Fruit fly (Drosophila melanogaster): ENCODE measurements around the gene CG14658.
A peak's percentile ranks its signal among the peaks of the same experiment; 100 is the strongest.

Gene CG14658

DNA sequence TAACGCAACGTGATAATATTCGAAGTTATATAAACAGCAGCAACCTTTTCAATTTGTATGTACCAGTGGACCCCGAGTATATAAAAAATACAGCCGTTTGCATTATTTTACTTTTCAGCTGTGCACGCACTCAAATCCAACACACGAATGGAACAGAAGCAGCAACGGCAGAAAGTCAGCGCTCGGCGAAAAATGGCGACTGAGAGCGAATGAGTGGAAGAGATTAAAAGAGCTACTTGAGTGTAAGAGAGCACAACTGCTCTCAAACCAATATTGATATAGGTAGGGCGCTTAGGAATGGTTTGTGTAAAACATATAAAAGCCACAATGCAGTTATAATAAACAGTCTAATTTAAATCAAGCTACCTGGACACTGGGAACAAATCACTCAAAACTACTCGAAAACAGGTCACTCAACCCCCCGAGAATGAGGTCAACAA is 24.0 kb downstream of the CG14658 start (continued):
- peak; percentile 53 for TF ChIP-seq tap (tag; optimal IDR thresholded peaks at IDR 0.05)
- TF ChIP-seq Nf-YA (GFP tag; IDR thresholded peaks at IDR 0.05) = no peak
- no peak for TF ChIP-seq CG8765 (GFP tag; IDR thresholded peaks at IDR 0.05)
- TF ChIP-seq CG7839 (tag; optimal IDR thresholded peaks at IDR 0.05) = peak; percentile 37
- 0 out of 2 replicates have a peak, but pooled peaks have one; percentile 15 for TF ChIP-seq Ptx1 (GFP tag; IDR thresholded peaks at IDR 0.05)
- TF ChIP-seq CG14860 (GFP tag; IDR thresholded peaks at IDR 0.05; ENCODE audit: partially characterized antibody) = no peak
- TF ChIP-seq org-1 (GFP tag; optimal IDR thresholded peaks at IDR 0.05) = peak; percentile 58
- TF ChIP-seq fu2 (GFP tag; optimal IDR thresholded peaks at IDR 0.05) = no peak
- no peak for TF ChIP-seq wdn (GFP tag; IDR thresholded peaks at IDR 0.05)
- TF ChIP-seq CG10959 (GFP tag; IDR thresholded peaks at IDR 0.05) = no peak
- no peak for TF ChIP-seq wor (GFP tag; IDR thresholded peaks at IDR 0.05)
- peak; percentile 23 for TF ChIP-seq gsb-n (tag; optimal IDR thresholded peaks at IDR 0.05)
- no peak for TF ChIP-seq Hr39 (optimal IDR thresholded peaks at IDR 0.05)
- TF ChIP-seq sqz (GFP tag; optimal IDR thresholded peaks at IDR 0.05) = peak; percentile 73
- TF ChIP-seq zfh1 (GFP tag; IDR thresholded peaks at IDR 0.05) = peak; percentile 41; the same call in 1 of the 3 replicates
- no peak for TF ChIP-seq CG2199 (GFP tag; IDR thresholded peaks at IDR 0.05)
- TF ChIP-seq ATbp (GFP tag; optimal IDR thresholded peaks at IDR 0.05) = peak; percentile 90
- TF ChIP-seq CG12071 (GFP tag; optimal IDR thresholded peaks at IDR 0.05) = peak; percentile 87
- TF ChIP-seq CG8388 (GFP tag; optimal IDR thresholded peaks at IDR 0.05) = peak; percentile 35
- TF ChIP-seq CG2202 (tag; optimal IDR thresholded peaks at IDR 0.05) = peak; percentile 72
- TF ChIP-seq CG2889 (GFP tag; IDR thresholded peaks at IDR 0.05) = no peak
- TF ChIP-seq trem (tag; optimal IDR thresholded peaks at IDR 0.05) = peak; percentile 13
- TF ChIP-seq pnt (GFP tag; optimal IDR thresholded peaks at IDR 0.05) = peak; percentile 58
- no peak for TF ChIP-seq CG15073 (GFP tag; optimal IDR thresholded peaks at IDR 0.05)
- no peak for TF ChIP-seq CTCF (GFP tag; optimal IDR thresholded peaks at IDR 0.05)
- no peak for TF ChIP-seq luna (GFP tag; optimal IDR thresholded peaks at IDR 0.05)
- peak; percentile 29 for TF ChIP-seq CG13424 (tag; optimal IDR thresholded peaks at IDR 0.05)
- TF ChIP-seq unc-4 (GFP tag; IDR thresholded peaks at IDR 0.05; ENCODE audit: partially characterized antibody) = peak; percentile 16; the same call in 1 of the 2 replicates
- peak; percentile 29 for TF ChIP-seq Sry-β (GFP tag; optimal IDR thresholded peaks at IDR 0.05)
- peak; percentile 80 for TF ChIP-seq Jarid2 (GFP tag; optimal IDR thresholded peaks at IDR 0.05)
- peak; percentile 39; the same call in 1 of the 2 replicates for TF ChIP-seq HLH3B (GFP tag; IDR thresholded peaks at IDR 0.05)
- TF ChIP-seq kay (GFP tag; optimal IDR thresholded peaks at IDR 0.05) = peak; percentile 3
- TF ChIP-seq ap (GFP tag; IDR thresholded peaks at IDR 0.05) = no peak
- TF ChIP-seq CG10321 (GFP tag; IDR thresholded peaks at IDR 0.05) = 0 out of 2 replicates have a peak, but pooled peaks have one; percentile 4
- TF ChIP-seq ash1 (GFP tag; optimal IDR thresholded peaks at IDR 0.05) = peak; percentile 25
- no peak; the same call in 1 of the 2 replicates for TF ChIP-seq amos (GFP tag; IDR thresholded peaks at IDR 0.05; ENCODE audit: partially characterized antibody)
- no peak for TF ChIP-seq inv (GFP tag; IDR thresholded peaks at IDR 0.05; ENCODE audit: partially characterized antibody)
- TF ChIP-seq CG18619 (GFP tag; optimal IDR thresholded peaks at IDR 0.05) = peak; percentile 42
- peak; percentile 17 for TF ChIP-seq Sry-δ (GFP tag; optimal IDR thresholded peaks at IDR 0.05)
- no peak for TF ChIP-seq Mrtf (GFP tag; IDR thresholded peaks at IDR 0.05)
- peak; percentile 90 for TF ChIP-seq CG2875 (GFP tag; optimal IDR thresholded peaks at IDR 0.05)
- TF ChIP-seq CG13123 (GFP tag; optimal IDR thresholded peaks at IDR 0.05) = peak; percentile 72
- peak in 1 of 2 experiments; percentile 67 for TF ChIP-seq Eip74EF (GFP tag; optimal IDR thresholded peaks at IDR 0.05)
- no peak for TF ChIP-seq CG30020 (tag; optimal IDR thresholded peaks at IDR 0.05)
- no peak for TF ChIP-seq Dad (GFP tag; optimal IDR thresholded peaks at IDR 0.05)
- no peak for TF ChIP-seq CG11085 (GFP tag; IDR thresholded peaks at IDR 0.05)
- peak; percentile 29 for TF ChIP-seq Bteb2 (GFP tag; optimal IDR thresholded peaks at IDR 0.05)
- TF ChIP-seq dpn (GFP tag; optimal IDR thresholded peaks at IDR 0.05) = peak in 1 of 2 experiments; percentile 64
- peak; percentile 50 for TF ChIP-seq Nf-YB (GFP tag; optimal IDR thresholded peaks at IDR 0.05)
- TF ChIP-seq Vsx1 (GFP tag; optimal IDR thresholded peaks at IDR 0.05) = peak; percentile 81
- no peak for TF ChIP-seq CG17612 (GFP tag; IDR thresholded peaks at IDR 0.05)
- no peak for TF ChIP-seq zfh2 (GFP tag; optimal IDR thresholded peaks at IDR 0.05)

Measured in whole organism, embryonic.